Worm (Caenorhabditis elegans) whole organism, late embryonic: ENCODE results near the gene C54D10.3.

Source experiments
- ceh-22 ChIP-seq: sonication (generic microtip); optimal IDR thresholded peaks from 2 replicates; lab custom pipeline; 2017; ENCODE audit warnings: missing biosample characterization, missing genetic modification characterization
- elt-2 ChIP-seq: sonication (generic microtip); optimal IDR thresholded peaks from 2 replicates; lab custom pipeline; 2016; ENCODE audit warnings: missing genetic modification reagents, missing genetic modification characterization, missing compliant biosample characterization
- lin-11 ChIP-seq: fragments of 200-800 bp; sonication (Bioruptor generic); optimal IDR thresholded peaks from 2 replicates; lab custom pipeline; 2018; ENCODE audit warnings: mild to moderate bottlenecking, missing genetic modification characterization, missing compliant biosample characterization
- nfya-1 ChIP-seq: sonication (generic microtip); optimal IDR thresholded peaks from 2 replicates; lab custom pipeline; 2017; ENCODE audit warnings: missing genetic modification characterization, mild to moderate bottlenecking, missing compliant biosample characterization, antibody characterized with exemption, moderate library complexity
- nhr-11 ChIP-seq: fragments of 150-350 bp; optimal IDR thresholded peaks from 2 replicates; lab custom pipeline; 2014; ENCODE audit warnings: missing biosample characterization, missing genetic modification characterization
- pax-1 ChIP-seq: fragments of 150-350 bp; optimal IDR thresholded peaks from 2 replicates; lab custom pipeline; 2014; ENCODE audit warnings: missing biosample characterization, missing genetic modification characterization
- pha-4 ChIP-seq: fragments of 150-350 bp; optimal IDR thresholded peaks from 2 replicates; lab custom pipeline; 2018; ENCODE audit warnings: missing biosample characterization, missing genetic modification reagents, missing genetic modification characterization
- pqm-1 ChIP-seq: sonication (generic microtip); optimal IDR thresholded peaks from 2 replicates; lab custom pipeline; 2016; ENCODE audit warnings: missing genetic modification characterization, missing compliant biosample characterization
- ref-2 ChIP-seq: sonication (generic microtip); optimal IDR thresholded peaks from 2 replicates; lab custom pipeline; 2016; ENCODE audit warnings: missing genetic modification characterization, missing compliant biosample characterization
- rnt-1 ChIP-seq: sonication (generic microtip); optimal IDR thresholded peaks from 2 replicates; lab custom pipeline; 2016; ENCODE audit warnings: missing genetic modification characterization, missing compliant biosample characterization
- syd-9 ChIP-seq: sonication (generic microtip); optimal IDR thresholded peaks from 2 replicates; lab custom pipeline; 2016; ENCODE audit warnings: mild to moderate bottlenecking, missing genetic modification characterization, moderate library complexity, missing compliant biosample characterization
- zip-5 ChIP-seq: sonication (generic microtip); optimal IDR thresholded peaks from 2 replicates; lab custom pipeline; 2016; ENCODE audit warnings: missing genetic modification characterization, missing compliant biosample characterization

DNA sequence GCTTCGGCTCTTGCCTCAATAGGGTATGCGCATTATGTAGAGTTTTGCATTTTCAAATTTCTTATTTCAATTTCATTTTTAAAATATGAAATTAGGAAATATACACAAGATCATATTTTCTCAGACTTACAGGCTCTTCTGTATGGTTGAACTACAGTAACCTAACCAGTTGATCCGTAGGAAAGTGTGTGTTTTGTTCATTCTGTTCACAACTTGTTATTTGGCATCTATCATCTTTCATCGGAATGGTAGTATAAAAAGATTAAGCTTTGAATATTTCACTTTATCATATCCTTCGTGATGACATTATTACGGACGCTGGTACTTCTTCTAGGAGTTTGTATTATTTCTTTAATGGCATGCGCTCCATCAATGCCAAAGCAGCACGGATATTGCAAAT, 12.5 kb upstream of the C54D10.3 start, which contains the start of gene K01D12.10:
- TF ChIP-seq syd-9 (tag; lab: Kevin White, UChicago) (no peak), pqm-1 (tag; lab: Kevin White, UChicago) (no peak), zip-5 (no peak), ceh-22 (tag; lab: Kevin White, UChicago) (no peak), pax-1 (no peak), nhr-11 (tag; lab: Kevin White, UChicago) (no peak), nfya-1 (tag; lab: Kevin White, UChicago) (no peak), pha-4 (tag; lab: Kevin White, UChicago) (no peak), ref-2 (tag; lab: Kevin White, UChicago) (no peak), elt-2 (tag; lab: Kevin White, UChicago) (no peak), rnt-1 (no peak), lin-11 (tag; lab: Kevin White, UChicago) (no peak)
